Worm (Caenorhabditis elegans) whole organism, midembryonic: ENCODE results near the gene bud-31.

Experiments used
- T22C8.4 ChIP-seq: fragments of 200-800 bp; sonication (Bioruptor generic); IDR thresholded peaks from 2 replicates; pipeline ENCODE4 v1.3.6; 2022; ENCODE audit warnings: missing genetic modification characterization, missing compliant biosample characterization
- cog-1 ChIP-seq: sonication (generic microtip); optimal IDR thresholded peaks from 2 replicates; lab custom pipeline; 2016; ENCODE audit warnings: missing genetic modification characterization, missing compliant biosample characterization
- flt-1 ChIP-seq: fragments of 200-800 bp; sonication (Bioruptor generic); IDR thresholded peaks from 2 replicates; pipeline ENCODE4 v1.3.6; 2022; ENCODE audit warnings: missing genetic modification characterization, missing compliant biosample characterization
- klf-2 ChIP-seq: fragments of 200-800 bp; sonication (Bioruptor generic); conservative IDR thresholded peaks from 2 replicates; pipeline ENCODE4 v1.3.6; 2022; ENCODE audit warnings: missing genetic modification reagents, missing genetic modification characterization, missing compliant biosample characterization
- med-1 ChIP-seq: sonication (generic microtip); optimal IDR thresholded peaks from 2 replicates; lab custom pipeline; 2017; ENCODE audit warnings: missing genetic modification characterization, mild to moderate bottlenecking, missing compliant biosample characterization, antibody characterized with exemption, missing genetic modification reagents; ENCODE audit not compliant: insufficient read depth
- ref-1 ChIP-seq: fragments of 200-800 bp; sonication (Bioruptor generic); conservative IDR thresholded peaks from 2 replicates; pipeline ENCODE4 v1.3.6; 2022; ENCODE audit warnings: missing genetic modification reagents, missing genetic modification characterization, missing compliant biosample characterization
- tab-1 ChIP-seq: fragments of 200-800 bp; sonication (Bioruptor generic); IDR thresholded peaks from 2 replicates; pipeline ENCODE4 v1.3.6; 2022; ENCODE audit warnings: missing genetic modification characterization, missing compliant biosample characterization
- ztf-23 ChIP-seq: fragments of 200-800 bp; sonication (Bioruptor generic); IDR thresholded peaks from 2 replicates; pipeline ENCODE4 v1.3.6; 2022; ENCODE audit warnings: missing genetic modification reagents, missing genetic modification characterization, missing compliant biosample characterization
- ztf-29 ChIP-seq: fragments of 200-800 bp; sonication (Bioruptor generic); IDR thresholded peaks from 2 replicates; pipeline ENCODE4 v1.3.6; 2022; ENCODE audit warnings: missing genetic modification reagents, missing genetic modification characterization, missing compliant biosample characterization

bud-31 gene

DNA sequence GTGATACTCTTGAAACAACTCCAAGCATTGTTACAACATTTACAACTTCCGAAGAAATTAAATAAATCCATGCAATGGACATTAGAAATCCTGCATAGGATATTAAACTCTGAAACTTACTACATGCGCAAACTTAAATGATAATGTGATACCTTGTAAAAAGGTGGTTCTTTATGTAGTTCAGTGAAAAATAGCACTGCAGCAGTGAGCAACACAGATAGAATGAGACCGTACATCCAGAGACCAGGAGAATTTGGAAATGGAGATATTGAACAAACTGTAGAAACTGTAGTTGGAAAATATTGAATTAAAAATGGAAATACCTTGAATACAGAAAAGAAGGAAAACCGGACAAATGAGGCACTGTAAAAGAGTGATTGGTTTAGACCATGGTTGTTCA lies 14.8 kb upstream of the bud-31 start:
- TF ChIP-seq med-1 (GFP tag; lab: Kevin White, UChicago): no peak
- TF ChIP-seq klf-2 (GFP tag; lab: Robert Waterston, UW): no peak
- no peak for TF ChIP-seq tab-1 (GFP tag; lab: Robert Waterston, UW)
- no peak for TF ChIP-seq ref-1 (GFP tag; lab: Robert Waterston, UW)
- no peak for TF ChIP-seq ztf-23
- TF ChIP-seq flt-1 (GFP tag; lab: Robert Waterston, UW): no peak
- TF ChIP-seq cog-1 (tag; lab: Kevin White, UChicago): no peak
- no peak for TF ChIP-seq T22C8.4 (GFP tag; lab: Robert Waterston, UW)
- TF ChIP-seq ztf-29 (GFP tag; lab: Robert Waterston, UW): no peak

DNA sequence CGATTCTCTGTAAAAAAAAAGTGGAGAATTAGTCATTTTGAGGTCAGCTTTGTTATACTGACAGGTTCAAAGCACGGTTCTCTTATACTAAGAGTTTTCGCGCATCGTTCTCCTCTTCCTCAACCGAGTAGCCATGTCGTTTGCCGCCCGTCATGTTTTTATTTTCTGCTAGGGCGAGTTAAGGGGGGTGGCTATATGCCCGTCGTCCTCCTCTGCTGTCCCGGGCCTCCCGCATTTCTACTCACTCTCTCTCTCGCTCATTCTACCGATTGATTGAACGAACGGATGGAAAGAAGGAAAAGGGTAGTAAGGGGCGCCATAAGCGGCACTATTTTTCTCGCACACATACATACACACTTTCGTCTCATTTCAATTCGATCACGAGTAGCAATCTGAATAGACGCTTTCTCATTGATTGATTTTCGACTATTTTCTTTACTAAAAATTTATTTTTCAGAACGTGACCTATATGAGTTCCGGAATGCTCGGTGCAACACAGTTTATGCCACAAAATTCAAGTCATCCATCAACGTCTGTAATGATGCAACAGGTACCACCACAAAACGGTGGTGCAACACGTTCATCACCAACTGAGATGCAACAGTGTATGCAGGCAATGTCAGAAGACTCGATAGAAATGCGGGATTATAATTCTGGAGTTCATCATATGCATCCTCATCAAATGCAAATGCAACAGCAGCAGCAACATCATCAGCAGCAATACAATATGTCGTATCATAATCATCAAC lies 9.0 kb upstream of the bud-31 start:
- TF ChIP-seq cog-1 (tag; lab: Kevin White, UChicago): no peak
- no peak; the same call in 1 of the 2 replicates for TF ChIP-seq flt-1 (GFP tag; lab: Robert Waterston, UW)
- no peak for TF ChIP-seq tab-1 (GFP tag; lab: Robert Waterston, UW)
- no peak for TF ChIP-seq T22C8.4 (GFP tag; lab: Robert Waterston, UW)
- no peak for TF ChIP-seq klf-2 (GFP tag; lab: Robert Waterston, UW)
- no peak for TF ChIP-seq med-1 (GFP tag; lab: Kevin White, UChicago)

DNA sequence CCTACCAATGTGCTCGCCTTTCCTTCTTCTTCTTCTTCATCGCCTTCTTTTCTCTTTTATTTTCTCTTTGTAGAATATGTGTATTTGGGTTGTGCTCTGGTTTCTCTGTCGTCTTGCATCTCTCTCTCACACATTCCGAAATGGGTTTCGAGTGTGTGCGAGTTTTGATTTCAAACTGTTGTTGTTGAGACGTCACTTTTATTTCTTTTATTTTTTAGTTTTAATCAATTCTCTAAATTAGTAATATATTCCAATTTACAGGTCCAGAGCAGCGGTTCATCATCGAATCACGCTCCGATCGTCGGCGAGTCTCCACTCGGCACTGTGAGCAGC lies 8.3 kb upstream of the bud-31 start:
- TF ChIP-seq tab-1 (GFP tag; lab: Robert Waterston, UW): no peak

DNA sequence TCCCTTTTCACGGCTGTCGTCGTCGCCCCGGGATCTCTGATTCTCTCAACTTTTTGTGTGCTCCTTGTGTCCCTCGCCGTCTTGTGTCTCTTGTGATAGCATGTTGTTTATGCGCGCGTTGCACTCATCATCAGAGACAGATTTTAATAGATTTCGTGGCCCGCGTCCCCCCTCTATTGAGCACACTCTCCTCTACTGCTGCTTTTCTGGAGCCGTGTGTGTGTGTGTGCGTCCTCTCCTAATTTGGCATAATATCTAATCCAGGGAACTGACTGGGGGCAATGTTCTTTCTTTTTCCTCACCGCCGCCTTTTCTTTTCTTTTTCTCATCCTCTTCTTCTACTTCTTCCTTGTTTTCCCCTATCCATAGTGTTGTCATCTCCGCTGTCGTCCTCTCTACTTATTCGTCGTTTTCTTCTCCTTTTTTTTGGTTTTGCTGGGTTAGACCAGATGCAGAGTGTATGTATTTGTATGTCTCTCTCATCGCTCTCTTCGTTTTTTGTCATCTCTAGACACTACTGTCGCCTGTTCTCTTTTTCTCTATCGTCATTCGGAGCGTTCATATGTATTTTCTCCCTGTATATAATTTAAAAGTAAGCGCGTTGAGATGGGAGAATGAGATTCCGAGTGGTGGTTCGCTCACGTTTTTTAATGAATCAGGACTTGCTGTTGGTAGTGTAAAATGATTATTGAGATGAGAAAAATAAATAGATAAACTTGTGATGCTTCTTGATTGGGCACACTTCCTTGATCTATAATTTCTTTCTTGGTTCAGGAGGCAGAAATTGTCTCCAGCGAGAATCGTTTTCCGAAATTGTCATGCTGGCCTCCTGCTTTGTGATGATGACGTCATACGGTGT lies 7.7 kb upstream of the bud-31 start:
- 0 out of 2 replicates have a peak, but pooled peaks have one; percentile 57 for TF ChIP-seq ztf-23
- no peak for TF ChIP-seq tab-1 (GFP tag; lab: Robert Waterston, UW)
- TF ChIP-seq cog-1 (tag; lab: Kevin White, UChicago): peak; percentile 64

DNA sequence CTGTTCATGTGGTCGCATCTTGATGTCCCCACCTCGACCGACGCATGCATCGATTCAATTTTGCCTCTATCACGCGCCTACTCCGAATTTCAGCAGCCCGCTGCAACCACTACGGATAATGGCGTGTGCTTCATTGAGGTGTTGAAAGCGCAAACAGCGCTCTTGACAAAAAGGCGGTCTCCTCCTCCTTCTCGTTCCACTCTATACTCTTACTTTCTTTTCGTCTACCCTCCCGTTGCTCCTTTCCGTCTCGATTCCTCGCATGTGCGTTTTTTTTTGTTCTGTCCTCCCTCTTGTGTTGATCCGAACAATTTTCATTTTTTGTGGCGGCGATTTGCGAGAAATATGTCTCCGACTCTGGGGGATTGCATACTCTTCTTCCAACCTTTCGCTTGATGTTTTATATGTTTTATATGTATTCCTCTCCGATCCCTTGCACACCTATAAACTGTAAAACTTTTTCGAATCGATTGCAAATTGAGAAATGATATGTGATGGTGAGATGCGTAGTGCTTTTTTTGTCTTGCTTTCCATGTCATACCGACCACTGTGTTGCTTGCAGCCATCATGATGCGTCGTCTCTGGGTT lies 6.4 kb upstream of the bud-31 start:
- peak; percentile 36; the same call in 1 of the 2 replicates for TF ChIP-seq flt-1 (GFP tag; lab: Robert Waterston, UW)
- TF ChIP-seq cog-1 (tag; lab: Kevin White, UChicago): no peak

DNA sequence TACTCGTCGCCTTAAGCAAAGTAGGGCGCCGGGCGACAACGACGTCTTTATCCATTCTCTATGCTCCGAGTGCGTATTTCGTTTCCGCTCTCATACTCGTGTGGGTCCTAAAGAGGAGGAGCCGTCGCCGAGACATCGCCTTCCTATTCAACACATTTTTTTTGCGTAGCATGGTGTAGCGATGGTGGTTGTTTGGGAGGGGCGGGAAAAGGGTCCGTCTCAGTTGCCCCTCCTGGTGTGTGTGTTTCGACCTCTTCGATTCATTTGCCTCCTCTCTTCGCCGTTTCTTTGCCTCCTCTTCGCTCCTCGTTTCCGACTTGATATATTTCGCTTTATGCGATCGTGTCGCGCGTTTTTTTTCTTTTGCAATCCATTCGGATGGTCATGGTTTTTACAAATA lies 5.5 kb upstream of the bud-31 start:
- TF ChIP-seq med-1 (GFP tag; lab: Kevin White, UChicago) (no peak), ref-1 (GFP tag; lab: Robert Waterston, UW) (no peak), tab-1 (GFP tag; lab: Robert Waterston, UW) (no peak), ztf-29 (GFP tag; lab: Robert Waterston, UW) (no peak), flt-1 (GFP tag; lab: Robert Waterston, UW) (no peak), ztf-23 (no peak), klf-2 (GFP tag; lab: Robert Waterston, UW) (no peak), T22C8.4 (GFP tag; lab: Robert Waterston, UW) (no peak), cog-1 (tag; lab: Kevin White, UChicago) (no peak)

DNA sequence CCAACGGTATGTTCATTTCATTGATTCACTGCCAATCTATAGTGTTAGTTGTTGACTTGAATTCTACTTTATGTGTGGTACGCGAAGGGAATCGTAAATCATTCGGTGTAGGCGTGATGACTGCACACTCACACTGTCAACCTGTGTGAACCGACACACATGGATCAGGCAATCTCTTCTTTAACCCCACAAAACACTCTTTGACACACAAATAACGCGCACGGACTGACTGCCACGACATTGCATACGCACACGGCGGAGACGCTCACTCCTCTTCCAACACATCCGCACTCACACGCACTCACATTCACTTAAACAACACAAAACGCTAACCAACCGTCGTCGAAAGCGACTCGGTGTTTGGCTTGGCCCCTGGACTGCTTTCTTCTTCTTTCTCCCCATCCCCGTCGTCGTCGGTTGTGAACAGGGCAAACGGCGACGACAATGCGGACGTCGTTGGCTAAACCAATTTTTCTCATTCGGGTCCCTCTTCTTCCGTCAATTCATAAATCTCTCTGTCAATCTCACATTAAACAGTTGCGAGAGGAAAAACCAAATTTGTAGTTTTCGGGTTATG lies 3.9 kb upstream of the bud-31 start:
- no peak for TF ChIP-seq flt-1 (GFP tag; lab: Robert Waterston, UW)

DNA sequence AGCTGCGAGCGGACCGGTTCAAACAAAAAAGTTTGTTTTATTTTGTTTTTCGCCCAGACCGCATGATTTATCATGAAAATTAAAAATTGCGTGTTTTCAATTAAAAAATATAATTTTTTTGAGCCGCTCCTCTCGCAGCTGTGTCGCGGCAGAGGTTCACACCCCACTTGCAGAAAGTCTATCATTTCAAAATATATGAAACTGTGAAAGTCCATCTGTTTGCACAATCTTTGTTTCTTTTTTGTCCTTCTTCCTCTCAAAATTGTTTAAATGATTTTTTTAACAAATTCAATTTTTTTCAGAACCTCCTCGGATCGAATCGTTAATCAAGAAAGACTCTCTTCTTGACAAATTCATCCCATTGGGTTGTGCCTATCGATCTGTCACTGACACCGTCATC lies 3.3 kb upstream of the bud-31 start, which contains the start of gene tlk-1:
tlk-1 (plus strand) TSS at position 301 of the 400 bp plus-strand sequence.
- TF ChIP-seq flt-1 (GFP tag; lab: Robert Waterston, UW) (no peak), tab-1 (GFP tag; lab: Robert Waterston, UW) (no peak), ztf-23 (no peak), med-1 (GFP tag; lab: Kevin White, UChicago) (no peak), ref-1 (GFP tag; lab: Robert Waterston, UW) (no peak), ztf-29 (GFP tag; lab: Robert Waterston, UW) (no peak), cog-1 (tag; lab: Kevin White, UChicago) (no peak), T22C8.4 (GFP tag; lab: Robert Waterston, UW) (no peak), klf-2 (GFP tag; lab: Robert Waterston, UW) (no peak)

DNA sequence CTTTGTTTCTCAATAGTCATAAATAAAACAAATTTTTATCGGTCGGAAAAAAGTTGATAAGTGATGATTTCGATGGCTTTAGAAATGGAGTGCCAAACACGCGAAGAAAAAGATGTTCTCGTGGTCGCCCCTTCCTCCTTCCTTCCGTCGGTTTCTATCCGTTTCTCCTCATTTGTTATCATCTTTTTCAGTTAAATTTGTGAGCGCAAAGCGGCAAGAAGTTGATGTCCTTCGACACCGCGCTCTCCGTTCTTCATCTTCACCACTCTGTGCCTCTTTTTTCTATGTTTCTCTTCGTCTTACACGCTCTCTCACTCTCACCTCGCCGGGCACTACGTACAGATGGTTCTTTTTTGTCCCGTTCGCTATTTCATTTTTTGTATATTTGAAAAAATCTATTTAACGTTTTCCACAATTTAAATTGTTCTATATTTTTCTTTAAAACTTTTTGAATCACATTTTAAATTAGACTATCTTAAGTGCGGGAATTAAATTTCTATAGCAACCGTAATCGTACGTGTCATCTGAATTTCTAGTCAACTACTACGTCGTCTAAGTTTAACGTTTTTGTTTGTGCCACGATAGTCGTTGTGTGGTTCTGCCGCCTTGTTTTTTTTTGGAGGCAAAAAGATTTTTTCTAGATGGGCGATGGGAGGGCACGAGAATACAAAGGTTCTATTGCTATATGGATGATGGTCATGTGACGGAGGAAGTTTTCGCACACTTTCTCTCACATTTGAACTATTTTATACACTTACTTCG lies 2.5 kb upstream of the bud-31 start:
- TF ChIP-seq ref-1 (GFP tag; lab: Robert Waterston, UW) (no peak), ztf-29 (GFP tag; lab: Robert Waterston, UW) (no peak), T22C8.4 (GFP tag; lab: Robert Waterston, UW) (no peak), tab-1 (GFP tag; lab: Robert Waterston, UW) (no peak), med-1 (GFP tag; lab: Kevin White, UChicago) (no peak), klf-2 (GFP tag; lab: Robert Waterston, UW) (no peak), cog-1 (tag; lab: Kevin White, UChicago) (no peak), flt-1 (GFP tag; lab: Robert Waterston, UW) (no peak), ztf-23 (no peak)
